Worm (Caenorhabditis elegans) whole organism, L4/young adult: ENCODE measurements around the gene chc-1.
A peak's percentile ranks its signal among the peaks of the same experiment; 100 is the strongest.

ENCODE experiments used
- W03F9.2 ChIP-seq: fragments of 150-350 bp; optimal IDR thresholded peaks from 2 replicates; lab custom pipeline; 2014; ENCODE audit warnings: missing biosample characterization, missing genetic modification characterization
- dao-5 ChIP-seq: sonication (generic microtip); optimal IDR thresholded peaks from 2 replicates; lab custom pipeline; 2016; ENCODE audit warnings: missing genotype, missing genetic modification characterization, moderate library complexity, missing compliant biosample characterization
- him-1 ChIP-seq: sonication (generic microtip); optimal IDR thresholded peaks from 2 replicates; lab custom pipeline; 2016; ENCODE audit warnings: missing genotype, missing genetic modification reagents, missing genetic modification characterization, missing compliant biosample characterization

chc-1 gene

DNA sequence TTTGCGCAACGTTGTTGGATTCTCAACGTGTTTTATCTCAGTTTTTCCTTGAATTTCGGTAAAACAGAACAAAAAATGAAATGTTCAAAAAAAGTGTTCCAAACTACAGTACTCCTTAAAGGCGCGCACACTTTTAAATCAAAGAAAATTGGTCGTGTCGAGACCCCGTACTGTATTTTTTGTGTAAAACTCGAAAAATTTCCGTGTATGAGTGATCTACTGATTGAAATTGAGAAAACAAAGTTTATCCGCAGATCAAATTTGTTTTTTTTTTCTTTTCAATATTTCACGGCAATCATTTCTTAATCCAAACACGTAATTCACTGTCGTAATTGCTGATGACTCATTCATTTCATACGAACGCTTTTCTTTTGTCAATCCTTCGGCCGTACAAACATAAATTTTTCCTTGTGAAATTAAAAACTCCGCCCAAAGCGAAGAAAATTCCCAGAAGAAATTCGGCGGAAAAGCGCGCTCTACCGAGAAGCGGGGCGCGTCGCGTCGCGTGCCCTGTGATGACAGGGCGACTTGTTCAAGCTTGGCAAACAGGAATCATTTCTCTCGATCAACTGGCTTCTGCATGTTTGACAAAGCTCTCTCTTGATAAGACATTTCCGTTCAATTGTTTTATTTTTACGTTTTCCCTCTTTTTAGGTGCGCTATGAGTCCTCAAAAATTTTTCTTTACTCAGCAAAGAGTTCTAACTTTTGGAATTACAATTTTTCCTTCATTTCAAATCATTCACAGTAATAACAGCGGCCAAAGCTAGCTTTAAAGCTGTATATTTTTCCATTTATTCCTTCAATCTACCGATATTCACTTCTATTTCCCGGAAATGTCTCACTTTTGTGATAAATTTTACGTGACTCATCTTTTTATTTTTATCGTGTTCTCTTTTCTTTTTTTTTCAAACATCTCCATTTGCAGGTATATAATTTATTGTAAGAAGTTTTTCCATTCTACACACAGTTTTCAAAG is at the start of gene chc-1:
Gene chc-1 (plus strand): TSS at position 928 of the 978 bp plus-strand sequence.
- TF ChIP-seq W03F9.2 (tag; lab: Kevin White, UChicago) (no peak), him-1 (no peak), dao-5 (tag; lab: Kevin White, UChicago) (no peak)

DNA sequence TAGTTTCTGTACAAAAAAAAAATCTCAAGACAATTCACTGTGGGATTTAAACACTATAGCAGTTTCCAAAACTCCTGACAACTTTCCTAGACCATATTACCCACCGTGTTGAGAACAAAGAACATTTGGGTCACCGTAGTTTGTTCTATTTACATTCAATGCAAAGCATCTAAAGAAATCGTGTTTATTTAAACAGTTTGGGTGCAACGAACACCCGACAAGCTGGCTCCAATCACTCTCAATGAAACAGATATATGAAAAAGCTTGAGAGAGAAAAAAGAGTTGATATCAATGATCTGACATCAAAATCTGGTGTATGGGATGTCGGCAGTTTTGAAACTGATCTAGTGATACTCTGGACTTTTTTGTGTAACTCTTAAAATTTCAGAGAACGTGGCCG is 48.6 kb upstream of the chc-1 start:
- TF ChIP-seq dao-5 (tag; lab: Kevin White, UChicago) (no peak), W03F9.2 (tag; lab: Kevin White, UChicago) (no peak), him-1 (no peak)

DNA sequence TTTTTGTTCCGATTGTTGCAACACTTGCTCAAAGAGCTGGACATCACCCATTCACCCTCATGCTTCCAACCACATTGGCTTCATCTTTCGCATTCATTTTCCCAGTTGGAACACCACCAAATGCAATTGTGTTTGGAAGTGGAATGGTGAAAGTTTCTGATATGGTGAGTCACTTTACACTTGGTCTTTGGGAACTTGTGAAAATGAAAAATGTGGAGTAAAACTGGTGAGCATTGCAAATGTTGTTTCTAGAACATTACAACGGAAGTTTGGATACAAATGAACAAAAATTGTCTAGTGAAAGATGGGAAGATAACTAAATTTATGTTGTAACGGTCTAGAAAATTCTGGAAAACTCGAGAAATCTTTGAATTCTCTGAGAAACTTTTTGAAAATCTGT is 47.4 kb upstream of the chc-1 start:
- TF ChIP-seq W03F9.2 (tag; lab: Kevin White, UChicago), result no peak
- no peak for TF ChIP-seq dao-5 (tag; lab: Kevin White, UChicago)
- no peak for TF ChIP-seq him-1

DNA sequence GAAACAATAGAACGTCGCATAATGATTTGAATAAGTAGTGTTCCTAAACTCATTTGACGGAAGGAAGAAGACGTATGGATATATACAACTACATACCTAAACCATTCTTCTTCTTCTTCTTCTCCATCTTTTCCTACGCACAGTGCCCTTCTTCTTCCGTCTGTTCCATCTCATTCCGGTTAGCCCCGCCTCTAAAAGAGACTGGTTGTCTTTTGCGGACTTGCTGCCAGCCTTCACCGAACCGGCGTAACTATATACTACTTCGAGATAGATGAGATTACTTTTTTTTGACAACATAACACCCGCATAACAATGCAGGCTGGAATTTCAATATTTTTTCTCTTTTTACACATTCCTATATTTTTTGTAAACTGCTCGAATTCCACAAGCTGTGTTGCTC is 43.2 kb upstream of the chc-1 start, which contains the start of the genes K08E5.5 and mua-3:
Gene K08E5.5 (minus strand): TSS at position 101 of the 400 bp plus-strand sequence.
Gene mua-3 (plus strand): TSS at position 313 of the 400 bp plus-strand sequence.
- TF ChIP-seq W03F9.2 (tag; lab: Kevin White, UChicago), result no peak
- no peak for TF ChIP-seq dao-5 (tag; lab: Kevin White, UChicago)
- no peak for TF ChIP-seq him-1

DNA sequence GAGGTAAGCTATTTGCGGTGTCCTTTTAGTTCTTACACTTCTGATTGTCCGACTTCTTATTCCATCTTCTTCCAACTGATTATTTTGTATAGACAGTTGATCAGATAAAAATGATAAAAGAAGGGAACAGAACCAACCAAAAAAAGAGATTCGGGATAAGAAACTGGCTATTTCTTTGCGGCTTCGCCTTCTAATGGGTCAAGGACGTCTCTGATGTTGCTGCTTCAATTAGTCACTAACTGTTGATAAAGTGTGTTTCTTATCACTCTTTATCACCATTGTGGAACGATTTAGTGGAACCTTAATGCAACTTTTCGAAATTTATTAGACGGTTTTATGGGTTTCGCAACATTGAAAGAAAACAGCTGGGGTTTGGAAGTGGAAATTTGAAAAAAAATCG is 33.4 kb upstream of the chc-1 start:
- TF ChIP-seq W03F9.2 (tag; lab: Kevin White, UChicago), result no peak
- TF ChIP-seq dao-5 (tag; lab: Kevin White, UChicago), result no peak
- TF ChIP-seq him-1, result no peak

DNA sequence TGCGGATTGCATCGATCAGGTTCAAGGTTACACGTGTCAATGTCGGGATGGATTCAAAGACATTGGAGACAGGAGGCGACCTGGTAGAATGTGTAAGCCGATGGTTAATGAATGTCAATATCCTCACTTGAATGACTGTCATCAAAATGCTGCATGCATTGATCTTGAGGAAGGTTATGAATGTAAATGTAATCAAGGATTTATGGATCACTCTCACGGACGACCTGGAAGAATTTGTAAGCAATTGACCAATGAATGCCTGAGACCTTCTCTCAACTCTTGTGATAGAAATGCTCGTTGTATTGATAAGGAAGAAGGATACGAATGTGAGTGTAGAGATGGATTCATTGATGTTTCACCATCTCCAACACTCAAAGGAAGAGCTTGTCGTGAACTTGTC is 25.6 kb upstream of the chc-1 start:
- TF ChIP-seq W03F9.2 (tag; lab: Kevin White, UChicago) (no peak), dao-5 (tag; lab: Kevin White, UChicago) (no peak), him-1 (no peak)

DNA sequence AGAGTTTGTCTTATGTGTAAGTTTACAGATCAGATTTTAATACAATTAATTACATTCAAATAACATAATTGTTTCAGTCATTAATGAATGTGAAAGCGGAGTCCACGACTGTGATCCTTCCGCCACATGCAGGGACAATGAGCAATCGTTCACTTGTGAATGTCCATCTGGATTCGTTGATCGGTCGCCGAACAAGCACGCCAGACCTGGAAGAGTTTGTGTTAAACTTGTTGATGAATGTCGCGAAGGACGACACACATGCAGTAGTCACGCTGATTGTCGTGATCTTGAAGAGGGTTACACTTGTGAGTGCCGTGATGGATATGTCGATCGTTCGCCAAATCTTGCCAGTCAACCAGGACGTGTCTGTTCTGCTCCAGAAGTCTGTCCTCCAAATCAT is 25.1 kb upstream of the chc-1 start:
- TF ChIP-seq him-1 (no peak), W03F9.2 (tag; lab: Kevin White, UChicago) (no peak)

DNA sequence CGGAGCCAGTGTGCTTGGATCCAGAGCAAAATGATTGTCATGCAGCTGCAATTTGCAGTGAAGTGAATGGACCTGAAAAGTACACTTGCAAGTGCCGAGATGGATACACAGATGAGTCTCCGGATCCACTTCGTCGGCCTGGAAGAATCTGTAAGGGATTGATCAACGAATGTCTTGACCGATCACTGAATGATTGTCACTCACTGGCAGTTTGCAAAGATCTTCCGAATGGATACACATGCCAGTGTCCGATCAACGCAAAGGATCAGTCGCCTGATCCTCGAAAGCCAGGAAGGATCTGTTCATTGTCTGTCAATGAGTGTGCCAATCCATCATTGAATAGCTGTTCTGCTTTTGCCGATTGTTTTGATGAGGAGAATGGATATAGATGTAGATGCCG is 24.2 kb upstream of the chc-1 start:
- TF ChIP-seq W03F9.2 (tag; lab: Kevin White, UChicago) (no peak), him-1 (no peak), dao-5 (tag; lab: Kevin White, UChicago) (no peak)

DNA sequence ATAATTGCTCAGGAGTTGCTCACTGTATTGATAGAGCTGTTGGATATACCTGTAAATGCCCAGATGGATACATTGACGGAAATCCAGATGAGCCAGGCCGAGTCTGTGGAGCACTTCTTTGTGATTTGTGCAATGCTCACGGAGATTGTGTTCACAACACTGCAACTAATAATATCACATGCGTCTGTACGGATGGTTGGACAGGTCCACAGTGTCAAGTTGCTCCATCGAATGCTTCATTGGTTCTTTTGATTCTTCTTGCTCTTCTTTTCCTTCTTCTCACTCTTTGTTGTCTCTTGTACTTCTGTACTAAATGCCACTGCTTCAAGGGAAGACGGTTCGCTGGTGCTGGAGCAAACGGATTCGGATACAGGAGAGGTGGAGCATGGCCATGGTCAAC is 21.8 kb upstream of the chc-1 start:
- no peak for TF ChIP-seq W03F9.2 (tag; lab: Kevin White, UChicago)
- TF ChIP-seq dao-5 (tag; lab: Kevin White, UChicago), result no peak
- TF ChIP-seq him-1, result no peak

DNA sequence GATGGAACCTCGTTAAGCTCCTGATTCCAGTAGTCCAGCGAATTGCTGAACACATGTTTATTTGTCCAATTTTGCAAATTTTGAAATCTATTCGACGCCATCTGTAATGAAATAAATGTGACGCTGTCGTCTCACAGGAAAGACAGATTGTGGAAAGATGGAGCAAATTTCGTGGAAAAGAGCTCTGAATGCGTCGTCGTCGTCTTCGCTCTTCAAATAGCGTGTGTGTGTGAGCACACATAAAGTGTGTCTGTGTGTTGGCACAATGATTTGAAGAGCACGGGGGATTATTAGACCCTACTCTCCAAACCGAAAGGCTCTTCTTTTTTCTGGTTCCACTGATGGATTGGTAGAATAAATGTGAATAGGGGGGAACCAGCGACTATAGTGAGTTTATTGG is 17.5 kb upstream of the chc-1 start, which contains the start of gene unc-47:
Gene unc-47 (minus strand): TSS at position 101 of the 400 bp plus-strand sequence.
- TF ChIP-seq him-1, result no peak
- no peak for TF ChIP-seq dao-5 (tag; lab: Kevin White, UChicago)
- no peak for TF ChIP-seq W03F9.2 (tag; lab: Kevin White, UChicago)

DNA sequence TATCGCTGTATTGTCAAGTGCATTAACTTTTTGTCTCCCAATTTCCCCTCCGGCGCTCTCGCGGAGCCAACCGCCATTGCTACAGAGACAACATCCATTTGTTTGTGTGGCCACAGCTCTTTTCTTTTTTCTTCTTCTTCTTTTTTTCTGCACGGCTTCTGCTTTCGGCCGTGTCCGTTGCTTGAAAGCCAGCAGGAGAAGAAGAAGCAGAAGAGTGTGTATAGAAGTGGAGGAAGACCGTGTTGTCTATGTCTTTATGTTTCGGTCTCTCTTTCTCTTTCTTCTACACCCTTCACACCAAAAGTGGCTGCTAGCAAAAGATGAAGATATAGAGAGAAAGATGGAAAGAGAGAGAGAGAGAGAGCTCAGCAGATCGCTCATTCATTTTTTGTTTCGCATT is 15.8 kb upstream of the chc-1 start:
- TF ChIP-seq dao-5 (tag; lab: Kevin White, UChicago) (no peak), him-1 (peak; percentile 28)

DNA sequence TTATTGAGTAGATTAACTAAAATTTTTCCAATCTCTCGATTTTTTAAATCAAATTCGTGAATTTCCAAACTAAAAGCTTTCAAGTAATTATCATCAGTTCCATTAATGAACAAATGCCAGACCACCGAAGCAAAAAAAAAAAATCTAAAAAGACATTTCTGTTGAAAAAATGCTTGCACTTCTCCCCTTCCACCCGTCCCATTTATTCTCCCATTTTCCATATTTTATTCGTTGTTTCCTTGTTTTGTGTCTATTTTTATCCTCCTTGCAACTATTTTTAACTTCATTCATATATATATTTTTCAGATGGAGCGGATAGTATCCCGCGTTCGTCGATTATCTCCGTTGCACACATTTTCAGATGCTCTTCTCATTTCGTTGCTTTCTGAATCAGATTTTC is 14.7 kb upstream of the chc-1 start, which contains the start of gene epac-1:
Gene epac-1 (plus strand): TSS at position 301 of the 400 bp plus-strand sequence.
- TF ChIP-seq him-1 (no peak), W03F9.2 (tag; lab: Kevin White, UChicago) (no peak), dao-5 (tag; lab: Kevin White, UChicago) (no peak)

DNA sequence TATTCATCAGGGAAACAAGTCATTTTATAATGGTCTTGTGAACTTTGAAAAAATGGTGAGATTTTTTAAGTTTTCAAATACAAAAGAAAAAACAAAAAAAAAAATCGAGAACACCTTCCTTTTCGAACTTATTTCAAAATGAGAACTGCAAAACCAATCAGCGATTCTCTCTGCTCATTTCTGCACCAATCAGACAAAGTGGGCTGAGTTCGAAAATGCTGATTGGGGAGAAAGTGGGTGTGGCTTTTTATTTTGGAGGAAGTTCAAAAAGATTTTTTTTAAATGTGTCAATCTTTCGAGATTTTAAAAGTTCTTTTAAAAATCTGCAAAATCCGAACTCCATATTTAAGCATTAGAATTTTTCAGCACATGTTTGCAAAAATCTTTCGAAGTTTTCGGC is 9.1 kb upstream of the chc-1 start:
- TF ChIP-seq him-1, result no peak
- TF ChIP-seq W03F9.2 (tag; lab: Kevin White, UChicago), result no peak
- TF ChIP-seq dao-5 (tag; lab: Kevin White, UChicago), result no peak

DNA sequence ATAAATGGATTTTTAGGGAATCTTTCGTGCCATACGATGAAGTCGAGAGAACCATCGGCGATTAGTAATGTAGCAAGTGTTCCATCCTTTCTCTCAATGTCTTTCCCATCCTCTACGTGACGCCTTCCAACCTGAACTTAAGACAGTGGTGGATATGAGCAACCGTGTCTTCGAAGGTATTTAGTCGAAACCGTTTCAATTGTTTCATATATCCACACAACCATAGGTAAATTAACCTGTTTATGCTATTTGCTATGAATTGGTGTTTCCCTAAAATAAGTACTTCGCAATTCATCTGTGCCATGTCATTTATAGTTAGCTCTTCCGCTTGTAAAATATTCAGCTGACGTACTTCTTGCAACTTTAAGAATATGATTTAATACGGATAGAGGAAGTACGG is 7.7 kb upstream of the chc-1 start:
- TF ChIP-seq him-1 (no peak), dao-5 (tag; lab: Kevin White, UChicago) (no peak), W03F9.2 (tag; lab: Kevin White, UChicago) (no peak)
